Worm (Caenorhabditis elegans): ENCODE data around the gene ing-3.

ing-3 gene

ce11 chrII:13860900-13861299, 14.9 kb upstream of the ing-3 start:
- TF ChIP-seq unc-62 (GFP tag; optimal IDR thresholded peaks at IDR 0.05), result no peak

- TF ChIP-seq unc-62 (GFP tag; optimal IDR thresholded peaks at IDR 0.05), result no peak
Measured at ce11 chrII:13862453-13862852, 13.4 kb upstream of the ing-3 start.

- no peak for TF ChIP-seq unc-62 (GFP tag; optimal IDR thresholded peaks at IDR 0.05)
Measured at ce11 chrII:13872191-13872889, 3.5 kb upstream of the ing-3 start, which contains the start of the genes cup-14 and ndub-8. Gene cup-14, minus strand, starts transcription at chrII:13872241. Gene ndub-8, plus strand, starts transcription at chrII:13872869.

- no peak for TF ChIP-seq unc-62 (GFP tag; optimal IDR thresholded peaks at IDR 0.05)
Measured at ce11 chrII:13877994-13878393, 2.2 kb downstream of the ing-3 start.

- TF ChIP-seq unc-62 (GFP tag; optimal IDR thresholded peaks at IDR 0.05), result no peak
Measured at ce11 chrII:13879589-13879988, 3.8 kb downstream of the ing-3 start.

ce11 chrII:13882405-13882804, 6.6 kb downstream of the ing-3 start, which contains the start of gene hda-10:
Gene hda-10, plus strand, starts transcription at chrII:13882705.
- no peak for TF ChIP-seq unc-62 (GFP tag; optimal IDR thresholded peaks at IDR 0.05)

ce11 chrII:13886431-13886830, 10.6 kb downstream of the ing-3 start:
- TF ChIP-seq unc-62 (GFP tag; optimal IDR thresholded peaks at IDR 0.05), result no peak

- no peak for TF ChIP-seq unc-62 (GFP tag; optimal IDR thresholded peaks at IDR 0.05)
Measured at ce11 chrII:13888278-13888677, 12.4 kb downstream of the ing-3 start, which contains the start of gene mcd-1. Gene mcd-1, plus strand, starts transcription at chrII:13888544.

- no peak for TF ChIP-seq unc-62 (GFP tag; optimal IDR thresholded peaks at IDR 0.05)
Measured at ce11 chrII:13896279-13896774, 20.5 kb downstream of the ing-3 start.

ce11 chrII:13899777-13900176, 23.9 kb downstream of the ing-3 start:
- TF ChIP-seq unc-62 (GFP tag; optimal IDR thresholded peaks at IDR 0.05), result no peak

- TF ChIP-seq unc-62 (GFP tag; optimal IDR thresholded peaks at IDR 0.05), result no peak
Measured at ce11 chrII:13902014-13902413, 26.2 kb downstream of the ing-3 start, which contains the start of gene W02B8.1. Gene W02B8.1, minus strand, starts transcription at chrII:13902114.

- no peak for TF ChIP-seq unc-62 (GFP tag; optimal IDR thresholded peaks at IDR 0.05)
Measured at ce11 chrII:13903482-13903881, 27.6 kb downstream of the ing-3 start.

- no peak for TF ChIP-seq unc-62 (GFP tag; optimal IDR thresholded peaks at IDR 0.05)
Measured at ce11 chrII:13907615-13908014, 31.8 kb downstream of the ing-3 start.

- TF ChIP-seq unc-62 (GFP tag; optimal IDR thresholded peaks at IDR 0.05), result no peak
Measured at ce11 chrII:13908592-13908991, 32.8 kb downstream of the ing-3 start, which contains the start of gene citk-1. Gene citk-1, plus strand, starts transcription at chrII:13908914.

ce11 chrII:13916040-13916439, 40.2 kb downstream of the ing-3 start, which contains the start of gene mltn-3:
Gene mltn-3, plus strand, starts transcription at chrII:13916340.
- TF ChIP-seq unc-62 (GFP tag; optimal IDR thresholded peaks at IDR 0.05), result no peak

- no peak for TF ChIP-seq unc-62 (GFP tag; optimal IDR thresholded peaks at IDR 0.05)
Measured at ce11 chrII:13919100-13919499, 43.3 kb downstream of the ing-3 start.

- no peak for TF ChIP-seq unc-62 (GFP tag; optimal IDR thresholded peaks at IDR 0.05)
Measured at ce11 chrII:13924909-13925308, 49.1 kb downstream of the ing-3 start, which contains the start of gene mltn-5. Gene mltn-5, plus strand, starts transcription at chrII:13925209.
